Worm (Caenorhabditis elegans) whole organism, young adult: ENCODE results near the gene F21D5.3.

ENCODE experiments used
- F23B12.7 ChIP-seq: sonication (generic microtip); optimal IDR thresholded peaks from 2 replicates; lab custom pipeline; 2017; ENCODE audit warnings: missing genetic modification characterization, mild to moderate bottlenecking, missing compliant biosample characterization, antibody characterized with exemption, moderate library complexity; ENCODE audit not compliant: insufficient read depth
- F33H1.4 ChIP-seq: fragments of 200-800 bp; sonication (Bioruptor generic); IDR thresholded peaks from 2 replicates; pipeline ENCODE4 v1.3.6; 2022; ENCODE audit warnings: missing genetic modification reagents, missing genetic modification characterization, missing compliant biosample characterization
- F52B5.7 ChIP-seq: sonication (generic microtip); optimal IDR thresholded peaks from 2 replicates; lab custom pipeline; 2016; ENCODE audit warnings: mild to moderate bottlenecking, missing genetic modification characterization, missing compliant biosample characterization
- F55B11.4 ChIP-seq: sonication (generic microtip); optimal IDR thresholded peaks from 2 replicates; lab custom pipeline; 2016; ENCODE audit warnings: missing compliant biosample characterization, missing genetic modification characterization, borderline replicate concordance; ENCODE audit not compliant: insufficient read depth
- F57A8.1 ChIP-seq: fragments of 200-800 bp; sonication (Bioruptor generic); optimal IDR thresholded peaks from 2 replicates; lab custom pipeline; 2018; ENCODE audit warnings: mild to moderate bottlenecking, missing genetic modification characterization, moderate library complexity, missing compliant biosample characterization
- K11D2.4 ChIP-seq: fragments of 200-800 bp; sonication (Bioruptor generic); IDR thresholded peaks from 2 replicates; pipeline ENCODE4 v1.3.6; 2022; ENCODE audit warnings: missing genetic modification reagents, missing genetic modification characterization, missing compliant biosample characterization
- K12H6.12 ChIP-seq: fragments of 200-800 bp; sonication (Bioruptor generic); optimal IDR thresholded peaks from 2 replicates; lab custom pipeline; 2018; ENCODE audit warnings: mild to moderate bottlenecking, missing genetic modification characterization, missing compliant biosample characterization
- Y53F4B.3 ChIP-seq: fragments of 200-800 bp; sonication (Bioruptor generic); IDR thresholded peaks from 2 replicates; pipeline ENCODE4 v1.3.6; 2022; ENCODE audit warnings: missing genetic modification reagents, missing genetic modification characterization, missing compliant biosample characterization
- Y56A3A.18 ChIP-seq: fragments of 200-800 bp; sonication (Bioruptor generic); IDR thresholded peaks from 2 replicates; pipeline ENCODE4 v1.3.6; 2022; ENCODE audit warnings: missing genetic modification reagents, missing genetic modification characterization, missing compliant biosample characterization
- Y67H2A.10 ChIP-seq: fragments of 200-800 bp; sonication (Bioruptor generic); conservative IDR thresholded peaks from 2 replicates; pipeline ENCODE4 v1.3.6; 2022; ENCODE audit warnings: missing genetic modification reagents, missing genetic modification characterization, missing compliant biosample characterization
- aptf-2 ChIP-seq: fragments of 200-800 bp; sonication (Bioruptor generic); conservative IDR thresholded peaks from 2 replicates; pipeline ENCODE4 v1.3.6; 2022; ENCODE audit warnings: missing genetic modification reagents, missing genetic modification characterization, missing compliant biosample characterization
- athp-1 ChIP-seq: sonication (generic microtip); optimal IDR thresholded peaks from 2 replicates; lab custom pipeline; 2017; ENCODE audit warnings: mild to moderate bottlenecking, missing genetic modification characterization, missing compliant biosample characterization
- attf-3 ChIP-seq: fragments of 200-800 bp; sonication (Bioruptor generic); conservative IDR thresholded peaks from 2 replicates; pipeline ENCODE4 v1.3.6; 2022; ENCODE audit warnings: missing genetic modification reagents, missing genetic modification characterization, missing compliant biosample characterization
- bed-1 ChIP-seq: fragments of 200-800 bp; sonication (Bioruptor generic); IDR thresholded peaks from 2 replicates; pipeline ENCODE4 v1.3.6; 2022; ENCODE audit warnings: missing genetic modification reagents, missing genetic modification characterization, missing compliant biosample characterization
- ceh-100 ChIP-seq: fragments of 200-800 bp; sonication (Bioruptor generic); IDR thresholded peaks from 2 replicates; pipeline ENCODE4 v1.3.6; 2022; ENCODE audit warnings: missing genetic modification reagents, missing genetic modification characterization, missing compliant biosample characterization
- ceh-27 ChIP-seq: fragments of 200-800 bp; sonication (Bioruptor generic); optimal IDR thresholded peaks from 2 replicates; lab custom pipeline; 2018; ENCODE audit warnings: mild to moderate bottlenecking, missing genetic modification characterization, moderate library complexity, missing compliant biosample characterization
- ceh-79 ChIP-seq: sonication (generic microtip); optimal IDR thresholded peaks from 2 replicates; lab custom pipeline; 2017; ENCODE audit warnings: mild to moderate bottlenecking, missing genetic modification characterization, missing compliant biosample characterization
- ceh-91 ChIP-seq: fragments of 200-800 bp; sonication (Bioruptor generic); IDR thresholded peaks from 2 replicates; pipeline ENCODE4 v1.3.6; 2022; ENCODE audit warnings: missing genetic modification reagents, missing genetic modification characterization, missing compliant biosample characterization
- die-1 ChIP-seq: sonication (generic microtip); optimal IDR thresholded peaks from 2 replicates; lab custom pipeline; 2016; ENCODE audit warnings: missing genotype, mild to moderate bottlenecking, missing genetic modification characterization, missing compliant biosample characterization
- dpff-1 ChIP-seq: sonication (generic microtip); optimal IDR thresholded peaks from 2 replicates; lab custom pipeline; 2017; ENCODE audit warnings: mild to moderate bottlenecking, missing genetic modification characterization, missing compliant biosample characterization
- ets-4 ChIP-seq: fragments of 200-800 bp; sonication (Bioruptor generic); optimal IDR thresholded peaks from 2 replicates; lab custom pipeline; 2018; ENCODE audit warnings: mild to moderate bottlenecking, missing genetic modification characterization, missing compliant biosample characterization
- gei-17 ChIP-seq: fragments of 200-800 bp; sonication (Bioruptor generic); optimal IDR thresholded peaks from 2 replicates; lab custom pipeline; 2018; ENCODE audit warnings: mild to moderate bottlenecking, missing genetic modification characterization, missing compliant biosample characterization
- hlh-26 ChIP-seq: fragments of 200-800 bp; sonication (Bioruptor generic); conservative IDR thresholded peaks from 2 replicates; pipeline ENCODE4 v1.3.6; 2022; ENCODE audit warnings: missing genetic modification reagents, missing genetic modification characterization, missing compliant biosample characterization
- hmg-1.2 ChIP-seq: fragments of 200-800 bp; sonication (Bioruptor generic); IDR thresholded peaks from 2 replicates; pipeline ENCODE4 v1.3.6; 2022; ENCODE audit warnings: missing genetic modification reagents, missing genetic modification characterization, missing compliant biosample characterization
- hmg-20 ChIP-seq: fragments of 200-800 bp; sonication (Bioruptor generic); IDR thresholded peaks from 2 replicates; pipeline ENCODE4 v1.3.6; 2022; ENCODE audit warnings: missing genetic modification reagents, missing genetic modification characterization, missing compliant biosample characterization
- hrde-1 ChIP-seq: sonication (generic microtip); optimal IDR thresholded peaks from 2 replicates; lab custom pipeline; 2016; ENCODE audit warnings: missing genetic modification characterization, mild to moderate bottlenecking, missing compliant biosample characterization, moderate library complexity, missing genotype, missing genetic modification reagents, borderline replicate concordance
- let-607 ChIP-seq, 2 experiments: fragments of 200-800 bp in 1 of 2; sonication (Bioruptor generic) in 1 of 2; sonication (generic microtip) in 1 of 2; optimal IDR thresholded peaks; 2 replicates each; lab custom pipeline; 2016 to 2018; ENCODE audit warnings: mild to moderate bottlenecking in 2 of 2, missing compliant biosample characterization in 2 of 2, missing genetic modification characterization in 2 of 2, moderate library complexity in 2 of 2, missing genotype in 1 of 2
- lin-26 ChIP-seq: fragments of 200-800 bp; sonication (Bioruptor generic); IDR thresholded peaks from 2 replicates; pipeline ENCODE4 v1.3.6; 2022; ENCODE audit warnings: missing genetic modification reagents, missing genetic modification characterization, missing compliant biosample characterization
- lin-35 ChIP-seq, 3 experiments: fragments of 150-350 bp in 2 of 3; sonication (generic microtip) in 1 of 3; optimal IDR thresholded peaks; 2 replicates each; lab custom pipeline; 2014 to 2018; ENCODE audit warnings: missing biosample characterization in 3 of 3, missing genetic modification characterization in 3 of 3, missing genetic modification reagents in 3 of 3
- lir-1 ChIP-seq: fragments of 200-800 bp; sonication (Bioruptor generic); conservative IDR thresholded peaks from 2 replicates; pipeline ENCODE4 v1.3.6; 2022; ENCODE audit warnings: missing genetic modification reagents, missing genetic modification characterization, missing compliant biosample characterization
- madf-10 ChIP-seq: sonication (generic microtip); optimal IDR thresholded peaks from 2 replicates; lab custom pipeline; 2016; ENCODE audit warnings: mild to moderate bottlenecking, missing genetic modification characterization, missing compliant biosample characterization
- madf-8 ChIP-seq: fragments of 200-800 bp; sonication (Bioruptor generic); conservative IDR thresholded peaks from 2 replicates; pipeline ENCODE4 v1.3.6; 2022; ENCODE audit warnings: missing genetic modification reagents, missing genetic modification characterization, missing compliant biosample characterization
- mcd-1 ChIP-seq: fragments of 200-800 bp; sonication (Bioruptor generic); IDR thresholded peaks from 2 replicates; pipeline ENCODE4 v1.3.6; 2022; ENCODE audit warnings: missing genetic modification reagents, missing genetic modification characterization, missing compliant biosample characterization
- mel-28 ChIP-seq: sonication (generic microtip); optimal IDR thresholded peaks from 2 replicates; lab custom pipeline; 2016; ENCODE audit warnings: borderline replicate concordance, mild to moderate bottlenecking, missing genetic modification characterization, missing compliant biosample characterization
- nfya-2 ChIP-seq: fragments of 200-800 bp; sonication (Bioruptor generic); IDR thresholded peaks from 2 replicates; pipeline ENCODE4 v1.3.6; 2022; ENCODE audit warnings: missing genetic modification reagents, missing genetic modification characterization, missing compliant biosample characterization
- nhr-80 ChIP-seq: sonication (generic microtip); optimal IDR thresholded peaks from 2 replicates; lab custom pipeline; 2016; ENCODE audit warnings: missing genetic modification characterization, missing compliant biosample characterization
- pha-4 ChIP-seq: fragments of 150-350 bp; sonication (generic microtip); optimal IDR thresholded peaks from 2 replicates; lab custom pipeline; 2014; ENCODE audit warnings: missing biosample characterization, missing genetic modification reagents, missing genetic modification characterization
- rcor-1 ChIP-seq: fragments of 200-800 bp; sonication (Bioruptor generic); IDR thresholded peaks from 2 replicates; pipeline ENCODE4 v1.3.6; 2022; ENCODE audit warnings: missing genetic modification reagents, missing genetic modification characterization, missing compliant biosample characterization
- rpc-1 ChIP-seq, 2 experiments: fragments of 150-350 bp in 1 of 2; sonication (generic microtip) in 1 of 2; optimal IDR thresholded peaks; 2 replicates each; lab custom pipeline; 2014 to 2018; ENCODE audit warnings: missing biosample characterization in 1 of 2, missing genetic modification characterization in 1 of 2, missing genetic modification reagents in 1 of 2, missing genotype in 1 of 2
- sea-2 ChIP-seq: fragments of 200-800 bp; sonication (Bioruptor generic); IDR thresholded peaks from 2 replicates; pipeline ENCODE4 v1.3.6; 2022; ENCODE audit warnings: missing genetic modification characterization, missing compliant biosample characterization
- snpc-1.1 ChIP-seq: sonication (generic microtip); optimal IDR thresholded peaks from 2 replicates; lab custom pipeline; 2017; ENCODE audit warnings: missing genetic modification characterization, mild to moderate bottlenecking, missing compliant biosample characterization, antibody characterized with exemption, moderate library complexity, missing genotype, missing genetic modification reagents; ENCODE audit not compliant: insufficient read depth
- somi-1 ChIP-seq: fragments of 200-800 bp; sonication (Bioruptor generic); optimal IDR thresholded peaks from 2 replicates; lab custom pipeline; 2018; ENCODE audit warnings: mild to moderate bottlenecking, missing genetic modification characterization, missing compliant biosample characterization
- unc-130 ChIP-seq: sonication (generic microtip); optimal IDR thresholded peaks from 2 replicates; lab custom pipeline; 2016; ENCODE audit warnings: missing genetic modification reagents, missing genetic modification characterization, missing compliant biosample characterization
- zfh-2 ChIP-seq: fragments of 200-800 bp; sonication (Bioruptor generic); conservative IDR thresholded peaks from 2 replicates; pipeline ENCODE4 v1.3.6; 2022; ENCODE audit warnings: missing genetic modification reagents, missing genetic modification characterization, missing compliant biosample characterization
- ztf-25 ChIP-seq: fragments of 200-800 bp; sonication (Bioruptor generic); IDR thresholded peaks from 2 replicates; pipeline ENCODE4 v1.3.6; 2022; ENCODE audit warnings: missing genetic modification reagents, missing genetic modification characterization, missing compliant biosample characterization
- ztf-26 ChIP-seq: sonication (generic microtip); optimal IDR thresholded peaks from 2 replicates; lab custom pipeline; 2017; ENCODE audit warnings: missing genetic modification characterization, missing compliant biosample characterization
- ztf-28 ChIP-seq: fragments of 200-800 bp; sonication (Bioruptor generic); IDR thresholded peaks from 2 replicates; pipeline ENCODE4 v1.3.6; 2022; ENCODE audit warnings: missing genetic modification reagents, missing genetic modification characterization, missing compliant biosample characterization

The F21D5.3 gene

DNA sequence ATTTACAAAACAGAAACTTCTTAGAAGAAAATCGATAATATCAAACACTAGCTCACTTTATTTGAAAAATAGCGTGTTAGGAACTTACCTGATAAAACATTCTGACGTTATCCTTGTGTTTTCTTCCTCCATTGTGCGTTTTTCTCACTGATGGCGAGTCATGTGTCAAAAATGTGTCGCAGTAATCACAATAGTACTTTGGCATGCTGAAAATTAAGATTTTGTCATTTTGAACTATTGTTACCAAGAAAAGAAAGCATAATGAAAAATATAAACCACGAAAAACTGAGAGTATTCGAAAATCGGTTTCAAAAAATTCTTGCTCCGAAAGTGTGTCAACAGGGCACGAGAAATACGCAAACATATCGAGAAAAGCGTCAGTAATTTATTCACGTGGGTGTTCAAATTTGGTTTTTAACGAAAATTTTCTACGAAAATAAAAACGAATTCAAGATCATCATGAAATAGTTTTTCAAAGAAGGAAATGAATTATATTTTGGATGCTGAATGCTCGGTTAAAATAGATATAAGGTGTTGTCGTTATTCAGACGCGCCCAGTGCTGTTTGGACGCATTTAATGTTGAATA, 42.9 kb upstream of the F21D5.3 start, which contains the start of gene snrp-3 (continued):
- TF ChIP-seq hmg-20 (GFP tag; lab: Robert Waterston, UW), result peak; percentile 73
- TF ChIP-seq Y56A3A.18 (GFP tag; lab: Robert Waterston, UW), result no peak
- TF ChIP-seq hrde-1 (tag; lab: Kevin White, UChicago), result no peak
- no peak for TF ChIP-seq ztf-25 (GFP tag; lab: Robert Waterston, UW)
- TF ChIP-seq ceh-27 (GFP tag; lab: Kevin White, UChicago), result no peak
- TF ChIP-seq rpc-1 (optimal IDR thresholded peaks at IDR 0.05; lab: Kevin White, UChicago), result no peak
- no peak for TF ChIP-seq rpc-1 (tag; optimal IDR thresholded peaks at IDR 0.05; lab: Kevin White, UChicago)
- no peak for TF ChIP-seq mel-28 (tag; lab: Kevin White, UChicago)
- TF ChIP-seq dpff-1, result no peak
- TF ChIP-seq snpc-1.1, result peak; percentile 1
- TF ChIP-seq F33H1.4 (GFP tag; lab: Robert Waterston, UW), result peak; percentile 67
- TF ChIP-seq unc-130, result peak; percentile 23
- TF ChIP-seq attf-3 (GFP tag; lab: Robert Waterston, UW), result peak; percentile 59; the same call in 1 of the 2 replicates
- 0 out of 2 replicates have a peak, but pooled peaks have one; percentile 6 for TF ChIP-seq lin-26 (GFP tag; lab: Robert Waterston, UW)
- TF ChIP-seq gei-17 (GFP tag; lab: Kevin White, UChicago), result no peak
- TF ChIP-seq nhr-80 (tag; lab: Kevin White, UChicago), result peak; percentile 29
- TF ChIP-seq Y53F4B.3, result no peak
- TF ChIP-seq ceh-100, result no peak
- TF ChIP-seq lin-35 (GFP tag; optimal IDR thresholded peaks at IDR 0.05; lab: Kevin White, UChicago), result peak; percentile 49 to 94 (median 60)
- TF ChIP-seq rcor-1 (GFP tag; lab: Robert Waterston, UW), result peak; percentile 42
- TF ChIP-seq let-607 (tag; optimal IDR thresholded peaks at IDR 0.05; lab: Kevin White, UChicago), result peak in 1 of 2 experiments; percentile 12
- no peak for TF ChIP-seq athp-1 (tag; lab: Kevin White, UChicago)
- no peak for TF ChIP-seq ets-4 (GFP tag; lab: Kevin White, UChicago)
- TF ChIP-seq F57A8.1, result no peak
- TF ChIP-seq nfya-2 (GFP tag; lab: Robert Waterston, UW), result no peak
- peak; percentile 42 for TF ChIP-seq madf-10
- TF ChIP-seq K12H6.12, result no peak
- TF ChIP-seq lir-1 (GFP tag; lab: Robert Waterston, UW), result 0 out of 2 replicates have a peak, but pooled peaks have one; percentile 13
- no peak for TF ChIP-seq aptf-2 (GFP tag; lab: Robert Waterston, UW)
- no peak for TF ChIP-seq ceh-79 (tag; lab: Kevin White, UChicago)
- TF ChIP-seq sea-2 (GFP tag; lab: Robert Waterston, UW), result no peak
- no peak for TF ChIP-seq pha-4
- no peak for TF ChIP-seq ztf-28 (GFP tag; lab: Robert Waterston, UW)
- no peak for TF ChIP-seq ztf-26 (tag; lab: Kevin White, UChicago)
- TF ChIP-seq zfh-2 (GFP tag; lab: Robert Waterston, UW), result no peak
- TF ChIP-seq madf-8, result no peak
- no peak for TF ChIP-seq hlh-26 (GFP tag; lab: Robert Waterston, UW)
- no peak for TF ChIP-seq die-1 (tag; lab: Kevin White, UChicago)
- no peak for TF ChIP-seq somi-1 (GFP tag; lab: Kevin White, UChicago)
- TF ChIP-seq F55B11.4 (tag; lab: Kevin White, UChicago), result no peak
- no peak for TF ChIP-seq ceh-91 (GFP tag; lab: Robert Waterston, UW)
- peak; percentile 2 for TF ChIP-seq F23B12.7
- TF ChIP-seq F52B5.7 (tag; lab: Kevin White, UChicago), result no peak
- TF ChIP-seq mcd-1, result peak; percentile 76
- no peak for TF ChIP-seq bed-1 (GFP tag; lab: Robert Waterston, UW)
- TF ChIP-seq Y67H2A.10 (GFP tag; lab: Robert Waterston, UW), result no peak
- TF ChIP-seq K11D2.4, result no peak; the same call in 1 of the 2 replicates
- TF ChIP-seq hmg-1.2 (GFP tag; lab: Robert Waterston, UW), result peak; percentile 37; the same call in 1 of the 2 replicates
